Worm (Caenorhabditis elegans) whole organism, L4 larva: ENCODE measurements around the gene clh-1.

ENCODE experiments used
- T26A8.4 ChIP-seq: fragments of 200-800 bp; sonication (Bioruptor generic); IDR thresholded peaks from 2 replicates; pipeline ENCODE4 v1.3.6; 2022; ENCODE audit warnings: missing genetic modification characterization, missing compliant biosample characterization
- Y105C5A.15 ChIP-seq: fragments of 200-800 bp; sonication (Bioruptor generic); IDR thresholded peaks from 2 replicates; pipeline ENCODE4 v1.3.6; 2022; ENCODE audit warnings: missing genetic modification characterization, missing compliant biosample characterization
- Y48G9A.11 ChIP-seq: fragments of 200-800 bp; sonication (Bioruptor generic); IDR thresholded peaks from 2 replicates; pipeline ENCODE4 v1.3.6; 2022; ENCODE audit warnings: missing genetic modification reagents, missing genetic modification characterization, missing compliant biosample characterization
- Y5F2A.4 ChIP-seq: fragments of 200-800 bp; sonication (Bioruptor generic); optimal IDR thresholded peaks from 2 replicates; lab custom pipeline; 2018; ENCODE audit warnings: mild to moderate bottlenecking, missing genetic modification characterization, missing compliant biosample characterization
- aha-1 ChIP-seq: fragments of 150-350 bp; peaks from one replicate; lab custom pipeline; 2014; ENCODE audit warnings: missing biosample characterization, missing genetic modification characterization
- aly-2 ChIP-seq: sonication (generic microtip); optimal IDR thresholded peaks from 2 replicates; lab custom pipeline; 2018; ENCODE audit warnings: missing biosample characterization, missing genetic modification characterization
- arid-1 ChIP-seq: fragments of 200-800 bp; sonication (Bioruptor generic); conservative IDR thresholded peaks from 2 replicates; pipeline ENCODE4 v1.3.6; 2022; ENCODE audit warnings: missing genetic modification reagents, missing genetic modification characterization, missing compliant biosample characterization
- ceh-20 ChIP-seq: fragments of 200-800 bp; sonication (Bioruptor generic); IDR thresholded peaks from 2 replicates; pipeline ENCODE4 v1.3.6; 2022; ENCODE audit warnings: missing genetic modification reagents, missing genetic modification characterization, missing compliant biosample characterization
- ceh-82 ChIP-seq: sonication (generic microtip); optimal IDR thresholded peaks from 2 replicates; lab custom pipeline; 2017; ENCODE audit warnings: missing biosample characterization, missing genetic modification characterization
- cey-2 ChIP-seq: sonication (generic microtip); optimal IDR thresholded peaks from 3 replicates; lab custom pipeline; 2017; ENCODE audit warnings: missing genetic modification characterization, mild to moderate bottlenecking, missing compliant biosample characterization, antibody characterized with exemption, borderline replicate concordance; ENCODE audit not compliant: insufficient read depth
- ctbp-1 ChIP-seq: fragments of 200-800 bp; sonication (Bioruptor generic); IDR thresholded peaks from 2 replicates; pipeline ENCODE4 v1.3.6; 2022; ENCODE audit warnings: missing genetic modification reagents, missing genetic modification characterization, missing compliant biosample characterization
- daf-16 ChIP-seq, 3 experiments: sonication (generic microtip); optimal IDR thresholded peaks; 2 replicates each; lab custom pipeline; 2016 to 2017; ENCODE audit warnings: missing genetic modification characterization in 3 of 3, missing genetic modification reagents in 3 of 3, mild to moderate bottlenecking in 2 of 3, missing compliant biosample characterization in 2 of 3, missing biosample characterization in 1 of 3, moderate library complexity in 1 of 3
- dmd-9 ChIP-seq: fragments of 200-800 bp; sonication (Bioruptor generic); IDR thresholded peaks from 2 replicates; pipeline ENCODE4 v1.3.6; 2022; ENCODE audit warnings: missing genetic modification reagents, missing genetic modification characterization, missing compliant biosample characterization
- dpl-1 ChIP-seq: fragments of 150-350 bp; optimal IDR thresholded peaks from 2 replicates; lab custom pipeline; 2014; ENCODE audit warnings: missing biosample characterization, missing genetic modification reagents, missing genetic modification characterization
- hif-1 ChIP-seq, 2 experiments: sonication (generic microtip); optimal IDR thresholded peaks; 2 replicates each; lab custom pipeline; 2016 to 2017; ENCODE audit warnings: missing compliant biosample characterization in 2 of 2, missing genetic modification characterization in 2 of 2, missing genetic modification reagents in 2 of 2, missing genotype in 2 of 2, mild to moderate bottlenecking in 1 of 2
- hlh-11 ChIP-seq: fragments of 200-800 bp; sonication (Bioruptor generic); optimal IDR thresholded peaks from 2 replicates; lab custom pipeline; 2018; ENCODE audit warnings: mild to moderate bottlenecking, missing genetic modification characterization, missing compliant biosample characterization
- hlh-30 ChIP-seq: sonication (generic microtip); optimal IDR thresholded peaks from 2 replicates; lab custom pipeline; 2017; ENCODE audit warnings: antibody characterized with exemption, mild to moderate bottlenecking, missing genetic modification characterization, missing compliant biosample characterization; ENCODE audit not compliant: insufficient read depth
- hmg-1.1 ChIP-seq: fragments of 200-800 bp; sonication (Bioruptor generic); IDR thresholded peaks from 2 replicates; pipeline ENCODE4 v1.3.6; 2022; ENCODE audit warnings: missing genetic modification reagents, missing genetic modification characterization, missing compliant biosample characterization
- jun-1 ChIP-seq: fragments of 150-350 bp; optimal IDR thresholded peaks from 2 replicates; lab custom pipeline; 2014; ENCODE audit warnings: missing biosample characterization, missing genetic modification reagents, missing genetic modification characterization
- lim-7 ChIP-seq: fragments of 200-800 bp; sonication (Bioruptor generic); IDR thresholded peaks from 2 replicates; pipeline ENCODE4 v1.3.6; 2022; ENCODE audit warnings: missing genetic modification characterization, missing compliant biosample characterization
- lin-13 ChIP-seq: fragments of 150-350 bp; optimal IDR thresholded peaks from 2 replicates; lab custom pipeline; 2014; ENCODE audit warnings: missing biosample characterization, missing genetic modification reagents, missing genetic modification characterization
- lin-29 ChIP-seq: fragments of 200-800 bp; sonication (Bioruptor generic); IDR thresholded peaks from 2 replicates; pipeline ENCODE4 v1.3.6; 2022; ENCODE audit warnings: missing genetic modification reagents, missing genetic modification characterization, missing compliant biosample characterization
- lin-38 ChIP-seq: fragments of 200-800 bp; sonication (Bioruptor generic); IDR thresholded peaks from 2 replicates; pipeline ENCODE4 v1.3.6; 2022; ENCODE audit warnings: missing genetic modification reagents, missing genetic modification characterization, missing compliant biosample characterization
- mxl-2 ChIP-seq: fragments of 200-800 bp; sonication (Bioruptor generic); conservative IDR thresholded peaks from 2 replicates; pipeline ENCODE4 v1.3.6; 2022; ENCODE audit warnings: missing genetic modification reagents, missing genetic modification characterization, missing compliant biosample characterization
- mxl-3 ChIP-seq: fragments of 200-800 bp; sonication (Bioruptor generic); optimal IDR thresholded peaks from 2 replicates; lab custom pipeline; 2018; ENCODE audit warnings: mild to moderate bottlenecking, missing genetic modification characterization, missing compliant biosample characterization
- nhr-10 ChIP-seq: fragments of 150-350 bp; optimal IDR thresholded peaks from 2 replicates; lab custom pipeline; 2014; ENCODE audit warnings: missing biosample characterization, missing genetic modification characterization
- nhr-102 ChIP-seq: sonication (generic microtip); optimal IDR thresholded peaks from 2 replicates; lab custom pipeline; 2016; ENCODE audit warnings: mild to moderate bottlenecking, missing genetic modification characterization, moderate library complexity, missing compliant biosample characterization
- nhr-41 ChIP-seq: fragments of 200-800 bp; sonication (Bioruptor generic); IDR thresholded peaks from 2 replicates; pipeline ENCODE4 v1.3.6; 2022; ENCODE audit warnings: missing genetic modification reagents, missing genetic modification characterization, missing compliant biosample characterization
- nhr-48 ChIP-seq: sonication (generic microtip); optimal IDR thresholded peaks from 2 replicates; lab custom pipeline; 2016; ENCODE audit warnings: mild to moderate bottlenecking, missing genetic modification characterization, missing compliant biosample characterization
- nhr-77 ChIP-seq: fragments of 150-350 bp; optimal IDR thresholded peaks from 2 replicates; lab custom pipeline; 2014; ENCODE audit warnings: missing biosample characterization, missing genetic modification characterization
- sdz-12 ChIP-seq: fragments of 200-800 bp; sonication (Bioruptor generic); optimal IDR thresholded peaks from 2 replicates; lab custom pipeline; 2018; ENCODE audit warnings: mild to moderate bottlenecking, missing genetic modification characterization, missing compliant biosample characterization
- set-16 ChIP-seq: fragments of 200-800 bp; sonication (Bioruptor generic); IDR thresholded peaks from 2 replicates; pipeline ENCODE4 v1.3.6; 2022; ENCODE audit warnings: missing genetic modification reagents, missing genetic modification characterization, missing compliant biosample characterization
- snpc-1.2 ChIP-seq: fragments of 200-800 bp; sonication (Bioruptor generic); IDR thresholded peaks from 2 replicates; pipeline ENCODE4 v1.3.6; 2022; ENCODE audit warnings: missing genetic modification reagents, missing genetic modification characterization, missing compliant biosample characterization
- spr-1 ChIP-seq: sonication (generic microtip); optimal IDR thresholded peaks from 2 replicates; lab custom pipeline; 2016; ENCODE audit warnings: mild to moderate bottlenecking, missing genetic modification characterization, missing compliant biosample characterization
- tra-1 ChIP-seq: fragments of 200-800 bp; sonication (Bioruptor generic); IDR thresholded peaks from 2 replicates; pipeline ENCODE4 v1.3.6; 2022; ENCODE audit warnings: missing genetic modification reagents, missing genetic modification characterization, missing compliant biosample characterization
- unc-130 ChIP-seq: sonication (generic microtip); optimal IDR thresholded peaks from 2 replicates; lab custom pipeline; 2016; ENCODE audit warnings: missing genetic modification reagents, missing genetic modification characterization, missing compliant biosample characterization
- unc-39 ChIP-seq: sonication (generic microtip); optimal IDR thresholded peaks from 2 replicates; lab custom pipeline; 2017; ENCODE audit warnings: missing biosample characterization, missing genetic modification characterization
- unc-62 ChIP-seq, 3 experiments: fragments of 150-350 bp in 1 of 3; sonication (generic microtip); optimal IDR thresholded peaks in 2 of 3; peaks in 1 of 3; 1 replicate in 1 of 3; 2 replicates in 2 of 3; lab custom pipeline; 2014 to 2017; ENCODE audit warnings: missing biosample characterization in 3 of 3, missing genetic modification characterization in 3 of 3, missing genetic modification reagents in 3 of 3, missing genotype in 1 of 3
- vab-7 ChIP-seq: fragments of 200-800 bp; sonication (Bioruptor generic); IDR thresholded peaks from 2 replicates; pipeline ENCODE4 v1.3.6; 2022; ENCODE audit warnings: missing genetic modification reagents, missing genetic modification characterization, missing compliant biosample characterization
- zfp-3 ChIP-seq: fragments of 200-800 bp; sonication (Bioruptor generic); conservative IDR thresholded peaks from 2 replicates; pipeline ENCODE4 v1.3.6; 2022; ENCODE audit warnings: missing genetic modification reagents, missing genetic modification characterization, missing compliant biosample characterization
- zip-11 ChIP-seq: fragments of 200-800 bp; sonication (Bioruptor generic); IDR thresholded peaks from 2 replicates; pipeline ENCODE4 v1.3.6; 2022; ENCODE audit warnings: missing genetic modification characterization, missing compliant biosample characterization

Gene clh-1

DNA sequence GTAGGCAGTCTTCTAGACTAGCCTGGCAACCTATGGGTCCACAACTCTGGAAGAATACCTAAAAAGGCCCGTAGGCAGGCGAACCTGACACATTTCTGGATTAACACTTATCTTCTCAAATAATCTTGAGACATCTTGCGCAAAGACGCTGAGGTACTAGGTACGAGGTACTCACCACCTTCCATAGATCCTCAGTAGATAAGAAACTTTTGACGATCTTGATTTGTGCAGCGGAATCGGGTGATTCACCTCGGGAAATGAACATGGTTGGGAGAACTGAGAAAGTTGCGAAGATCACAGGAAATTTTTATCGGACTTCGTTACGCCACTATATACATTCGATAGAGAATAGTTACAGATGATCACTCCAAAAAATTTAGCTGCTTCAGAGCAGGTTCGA lies 31.9 kb upstream of the clh-1 start:
- no peak for TF ChIP-seq tra-1 (GFP tag; lab: Robert Waterston, UW)
- TF ChIP-seq Y105C5A.15: no peak
- no peak for TF ChIP-seq nhr-41 (GFP tag; lab: Robert Waterston, UW)
- TF ChIP-seq set-16: no peak

DNA sequence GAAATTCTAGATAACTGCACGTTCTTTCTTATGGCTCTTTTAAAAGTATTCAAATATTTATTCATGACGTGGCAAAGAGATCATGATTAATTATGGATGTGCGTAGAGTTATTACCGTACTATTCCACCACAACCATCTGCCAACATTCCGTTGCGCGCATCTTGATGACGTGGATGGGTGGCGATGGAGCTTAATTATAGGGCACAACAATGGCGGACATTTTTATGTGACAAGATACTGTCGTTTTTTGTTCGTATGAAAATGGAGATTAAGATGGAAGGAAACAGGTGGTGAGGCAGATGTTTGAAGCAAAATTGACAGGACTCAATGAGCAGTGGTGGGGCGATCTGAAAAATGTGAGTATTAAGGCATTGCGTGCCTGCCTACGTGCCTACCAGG lies 31.5 kb upstream of the clh-1 start:
- TF ChIP-seq cey-2 (tag; lab: Kevin White, UChicago) (no peak), T26A8.4 (GFP tag; lab: Robert Waterston, UW) (no peak), unc-62 (GFP tag; optimal IDR thresholded peaks at IDR 0.05 in 1 of 2; lab: Kevin White, UChicago) (peak in 1 of 2 experiments; percentile 14), unc-62 (tag; optimal IDR thresholded peaks at IDR 0.05; lab: Kevin White, UChicago) (no peak)

DNA sequence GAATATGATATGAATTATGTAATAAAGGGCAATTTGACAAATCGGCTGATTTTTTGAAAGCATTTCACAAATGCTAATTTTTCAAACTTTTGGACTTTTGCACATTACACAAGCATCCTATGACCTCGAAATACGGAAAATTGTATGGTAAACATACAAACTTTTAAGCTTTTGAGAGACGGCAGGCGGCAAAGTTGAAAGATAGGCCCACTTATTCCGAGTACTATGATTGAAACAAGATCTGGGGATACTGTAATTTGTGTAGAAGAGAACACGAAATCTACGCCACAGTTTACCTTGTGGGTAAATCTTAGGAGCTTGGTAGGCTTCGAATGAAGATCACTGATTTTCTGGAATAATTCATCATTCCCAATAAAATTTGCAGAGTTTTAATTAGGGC lies 27.4 kb upstream of the clh-1 start, which contains the start of gene ZK930.6:
Gene ZK930.6, plus strand, starts transcription at position 301 of the 400 bp plus-strand sequence.
- TF ChIP-seq mxl-3 (no peak), nhr-10 (no peak), unc-62 (GFP tag; optimal IDR thresholded peaks at IDR 0.05 in 1 of 2; lab: Kevin White, UChicago) (no peak), unc-62 (tag; optimal IDR thresholded peaks at IDR 0.05; lab: Kevin White, UChicago) (no peak), nhr-48 (tag; lab: Kevin White, UChicago) (no peak), lin-29 (GFP tag; lab: Robert Waterston, UW) (no peak), nhr-77 (tag; lab: Kevin White, UChicago) (no peak), zip-11 (no peak), zfp-3 (no peak), lin-13 (GFP tag; lab: Kevin White, UChicago) (no peak)
- TF ChIP-seq, all 104 proteins: peak for 0

DNA sequence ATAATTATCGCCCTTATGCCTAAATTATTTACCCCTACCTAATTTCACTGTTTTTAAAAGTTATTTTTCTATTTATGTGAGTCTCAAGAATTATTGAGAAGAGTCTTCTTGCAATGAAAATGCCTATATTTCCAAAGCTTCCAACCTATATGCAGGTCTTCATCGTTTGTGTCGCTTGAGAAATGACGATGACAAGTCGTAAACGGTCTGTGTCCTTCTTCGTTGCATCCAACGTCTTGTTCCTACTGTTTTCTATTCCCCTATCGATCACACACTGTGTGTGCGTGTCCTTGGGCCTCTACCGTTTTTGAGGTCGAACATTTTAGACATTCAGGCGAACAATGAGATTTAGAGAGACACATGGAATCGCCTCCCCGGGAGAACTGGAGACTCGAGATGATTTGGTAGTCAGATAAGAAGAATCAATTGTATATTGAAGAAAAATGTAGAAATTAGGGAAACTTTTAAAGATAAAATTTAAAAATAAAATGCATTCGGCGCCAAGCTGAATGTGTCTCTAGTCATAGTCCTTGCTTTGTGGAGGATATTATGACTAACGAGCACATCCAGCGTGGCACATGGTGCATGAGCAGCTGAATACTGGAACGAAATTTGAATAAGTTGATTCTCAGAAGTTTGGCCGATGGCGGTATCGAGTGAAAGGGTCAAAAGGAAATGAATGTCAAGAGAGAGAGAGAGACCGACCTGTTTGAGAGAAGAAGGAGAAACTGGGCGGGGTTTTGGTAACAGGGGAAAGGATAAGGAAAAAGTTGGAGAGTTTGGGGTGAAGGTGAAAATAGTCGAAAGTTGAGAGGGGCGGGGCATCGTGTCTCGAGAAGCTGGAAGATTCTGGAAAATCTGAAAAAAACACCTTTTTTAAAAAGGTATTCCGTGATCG lies 24.4 kb upstream of the clh-1 start:
- TF ChIP-seq aly-2 (tag; lab: Kevin White, UChicago) (peak; percentile 98), lim-7 (0 out of 2 replicates have a peak, but pooled peaks have one; percentile 68), daf-16 (GFP tag; optimal IDR thresholded peaks at IDR 0.05; lab: Kevin White, UChicago) (peak in 1 of 2 experiments; percentile 19), daf-16 (tag; optimal IDR thresholded peaks at IDR 0.05; lab: Kevin White, UChicago) (no peak), unc-130 (GFP tag; lab: Kevin White, UChicago) (peak; percentile 34), hlh-30 (tag; lab: Kevin White, UChicago) (no peak), sdz-12 (GFP tag; lab: Kevin White, UChicago) (no peak), hif-1 (tag; optimal IDR thresholded peaks at IDR 0.05; lab: Kevin White, UChicago) (no peak), Y105C5A.15 (peak; percentile 71; the same call in 1 of the 2 replicates), lin-38 (GFP tag; lab: Robert Waterston, UW) (peak; percentile 75), unc-62 (GFP tag; optimal IDR thresholded peaks at IDR 0.05 in 1 of 2; lab: Kevin White, UChicago) (peak in 1 of 2 experiments; percentile 60), unc-62 (tag; optimal IDR thresholded peaks at IDR 0.05; lab: Kevin White, UChicago) (no peak), hlh-11 (tag; lab: Kevin White, UChicago) (no peak), nhr-102 (no peak), Y5F2A.4 (GFP tag; lab: Kevin White, UChicago) (peak; percentile 23), spr-1 (tag; lab: Kevin White, UChicago) (peak; percentile 35), hmg-1.1 (GFP tag; lab: Robert Waterston, UW) (no peak), snpc-1.2 (GFP tag; lab: Robert Waterston, UW) (peak; percentile 7; the same call in 1 of the 2 replicates), ctbp-1 (no peak), dmd-9 (GFP tag; lab: Robert Waterston, UW) (no peak), vab-7 (no peak), aha-1 (tag; lab: Kevin White, UChicago) (peak; percentile 7), dpl-1 (GFP tag; lab: Kevin White, UChicago) (no peak), jun-1 (tag; lab: Kevin White, UChicago) (no peak), unc-39 (tag; lab: Kevin White, UChicago) (no peak), mxl-2 (GFP tag; lab: Robert Waterston, UW) (peak; percentile 21; the same call in 1 of the 2 replicates), Y48G9A.11 (GFP tag; lab: Robert Waterston, UW) (peak; percentile 36; the same call in 1 of the 2 replicates), ceh-82 (tag; lab: Kevin White, UChicago) (no peak), arid-1 (GFP tag; lab: Robert Waterston, UW) (peak; percentile 52; the same call in 1 of the 2 replicates), ceh-20 (GFP tag; lab: Robert Waterston, UW) (no peak), zip-11 (0 out of 2 replicates have a peak, but pooled peaks have one; percentile 26)
